Fruit fly (Drosophila melanogaster) whole organism, prepupa: Measurements from ENCODE around the gene Fibp.

ENCODE experiments used
- CG32006 ChIP-seq: fragments of 200-800 bp; sonication (Bioruptor generic); optimal IDR thresholded peaks from 3 replicates; lab custom pipeline; 2017; ENCODE audit warnings: missing biosample characterization, mild to moderate bottlenecking, missing genetic modification characterization
- svp ChIP-seq: fragments of 200-800 bp; sonication (Bioruptor generic); peaks from one replicate; lab custom pipeline; 2016; ENCODE audit warnings: missing biosample characterization, missing genetic modification characterization

dm6 chr3L:19813075-19813903 lies 4.5 kb downstream of the Fibp start, which contains the start of gene Cyp305a1:
- TF ChIP-seq svp (GFP tag; lab: Kevin White, UChicago) = no peak
- no peak for TF ChIP-seq CG32006 (GFP tag; lab: Kevin White, UChicago)
